ENCODE assay signal across 5 fruit fly cellular contexts in the genomic region with DNA sequence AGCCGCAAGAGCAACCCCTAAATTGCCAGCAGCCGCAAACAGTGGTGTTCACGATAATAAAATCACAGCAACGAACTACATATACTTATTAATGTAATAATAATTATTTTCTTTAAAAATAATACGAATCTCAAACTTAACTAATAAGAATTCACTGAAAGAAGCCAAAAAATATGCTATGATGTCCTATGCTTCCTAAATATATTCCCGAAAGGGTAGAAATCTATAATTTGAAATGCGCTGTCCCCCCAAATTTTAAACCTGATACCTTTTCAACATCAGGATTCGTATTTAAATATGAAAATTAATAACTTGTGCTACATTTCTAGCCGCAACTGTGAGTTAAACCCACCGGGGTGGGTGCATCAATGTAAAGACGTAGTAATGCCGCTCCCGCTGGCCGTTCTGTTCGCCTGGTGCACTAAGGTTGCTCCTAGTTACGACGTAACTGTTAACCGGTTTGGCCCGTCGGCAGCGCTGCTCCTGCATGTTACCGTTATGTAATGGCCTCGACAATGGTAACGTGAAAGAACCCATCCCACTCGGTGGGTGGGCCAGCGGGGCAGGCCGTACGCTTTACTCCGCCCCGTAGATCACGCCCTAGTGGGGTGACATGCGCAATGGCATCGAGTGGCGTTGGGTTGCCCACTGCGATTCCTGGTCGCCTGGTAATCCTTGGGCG.
TF ChIP-seq lines count a peak whose summit lies in the region.

No protein-coding gene starts in this region.

- no peak for TF ChIP-seq CTCF in whole organism, embryonic (GFP tag; optimal IDR thresholded peaks at IDR 0.05; lab: Kevin White, UChicago)

TF ChIP-seq in whole organism, adult, 20 proteins besides CTCF, POLR2A, EP300 and RAD21 (continues in another document):
- TF ChIP-seq cic (GFP tag; optimal IDR thresholded peaks at IDR 0.05; lab: Kevin White, UChicago) (no peak), Mnt (GFP tag; optimal IDR thresholded peaks at IDR 0.05; lab: Kevin White, UChicago) (no peak), cnc (optimal IDR thresholded peaks at IDR 0.05; lab: Kevin White, UChicago) (no peak), CG1620 (GFP tag; optimal IDR thresholded peaks at IDR 0.05; lab: Kevin White, UChicago) (no peak), tj (GFP tag; optimal IDR thresholded peaks at IDR 0.05; lab: Kevin White, UChicago) (no peak), kay (GFP tag; lab: Kevin White, UChicago; ENCODE audit: borderline replicate concordance) (no peak), Hr96 (GFP tag; optimal IDR thresholded peaks at IDR 0.05; lab: Kevin White, UChicago) (peak; percentile 6), Crg-1 (GFP tag; optimal IDR thresholded peaks at IDR 0.05; lab: Kevin White, UChicago) (no peak), bab1 (GFP tag; optimal IDR thresholded peaks at IDR 0.05; lab: Kevin White, UChicago) (no peak), CG11617 (GFP tag; optimal IDR thresholded peaks at IDR 0.05; lab: Kevin White, UChicago) (peak; percentile 38), CG12768 (GFP tag; optimal IDR thresholded peaks at IDR 0.05; lab: Kevin White, UChicago) (peak; percentile 69), CG14711 (tag; optimal IDR thresholded peaks at IDR 0.05; lab: Kevin White, UChicago) (peak; percentile 50), toe (GFP tag; optimal IDR thresholded peaks at IDR 0.05; lab: Kevin White, UChicago) (peak; percentile 44), ovo (GFP tag; optimal IDR thresholded peaks at IDR 0.05; lab: Kevin White, UChicago) (no peak), Clk (GFP tag; optimal IDR thresholded peaks at IDR 0.05; lab: Kevin White, UChicago) (peak; percentile 13), pad (GFP tag; optimal IDR thresholded peaks at IDR 0.05; lab: Kevin White, UChicago) (no peak), CG5204 (GFP tag; optimal IDR thresholded peaks at IDR 0.05; lab: Kevin White, UChicago) (peak; percentile 54)

TF ChIP-seq in whole organism, embryonic, 481 proteins besides CTCF, POLR2A, EP300 and RAD21 (continues in another document):
- TF ChIP-seq gro (GFP tag; optimal IDR thresholded peaks at IDR 0.05; lab: Kevin White, UChicago): no peak
- peak; percentile 5 for TF ChIP-seq D (optimal IDR thresholded peaks at IDR 0.05; lab: Kevin White, UChicago)
- peak; percentile 84 for TF ChIP-seq D (GFP tag; optimal IDR thresholded peaks at IDR 0.05; lab: Kevin White, UChicago)
- peak; percentile 76 for TF ChIP-seq CG6683 (GFP tag; optimal IDR thresholded peaks at IDR 0.05; lab: Kevin White, UChicago)
- TF ChIP-seq pum (GFP tag; optimal IDR thresholded peaks at IDR 0.05; lab: Kevin White, UChicago): peak; percentile 26
- TF ChIP-seq CG8388 (GFP tag; optimal IDR thresholded peaks at IDR 0.05; lab: Kevin White, UChicago): peak; percentile 87
- peak; percentile 65 for TF ChIP-seq CG5180 (GFP tag; optimal IDR thresholded peaks at IDR 0.05; lab: Kevin White, UChicago)
- TF ChIP-seq Neu2 (GFP tag; optimal IDR thresholded peaks at IDR 0.05; lab: Kevin White, UChicago; ENCODE audit: borderline replicate concordance): no peak
- no peak for TF ChIP-seq Dip2 (GFP tag; IDR thresholded peaks at IDR 0.05; lab: Robert Waterston, UW)
- TF ChIP-seq CG9727 (GFP tag; optimal IDR thresholded peaks at IDR 0.05; lab: Kevin White, UChicago): peak; percentile 96
- TF ChIP-seq Sox100B (GFP tag; optimal IDR thresholded peaks at IDR 0.05; lab: Kevin White, UChicago): peak; percentile 90
- TF ChIP-seq CoRest (tag; optimal IDR thresholded peaks at IDR 0.05; lab: Kevin White, UChicago): peak; percentile 91
- peak; percentile 83 for TF ChIP-seq CG30431 (GFP tag; optimal IDR thresholded peaks at IDR 0.05; lab: Kevin White, UChicago)
- TF ChIP-seq CG14441 (GFP tag; IDR thresholded peaks at IDR 0.05; lab: Robert Waterston, UW): peak; percentile 64
- TF ChIP-seq NfI (GFP tag; optimal IDR thresholded peaks at IDR 0.05; lab: Kevin White, UChicago): peak; percentile 82
- peak; percentile 82 for TF ChIP-seq CG4424 (GFP tag; optimal IDR thresholded peaks at IDR 0.05; lab: Kevin White, UChicago)

TF ChIP-seq in whole organism, prepupa, 60 proteins besides CTCF, POLR2A, EP300 and RAD21 (continues in another document):
- peak; percentile 33 for TF ChIP-seq fd59A (GFP tag; optimal IDR thresholded peaks at IDR 0.05; lab: Kevin White, UChicago)
- peak; percentile 50 for TF ChIP-seq OdsH (GFP tag; optimal IDR thresholded peaks at IDR 0.05; lab: Kevin White, UChicago)
- peak; percentile 21 for TF ChIP-seq CG3919 (GFP tag; optimal IDR thresholded peaks at IDR 0.05; lab: Kevin White, UChicago)
- peak; percentile 37 for TF ChIP-seq CG15336 (GFP tag; IDR thresholded peaks at IDR 0.05; lab: Robert Waterston, UW)
- TF ChIP-seq Blimp-1 (GFP tag; optimal IDR thresholded peaks at IDR 0.05; lab: Kevin White, UChicago): peak; percentile 20
- peak; percentile 19 for TF ChIP-seq CG9139 (GFP tag; optimal IDR thresholded peaks at IDR 0.05; lab: Kevin White, UChicago)
- TF ChIP-seq Eip78C (GFP tag; lab: Kevin White, UChicago): peak; percentile 88
- peak; percentile 61 for TF ChIP-seq spab (GFP tag; optimal IDR thresholded peaks at IDR 0.05; lab: Kevin White, UChicago)
- no peak for TF ChIP-seq pdm3 (GFP tag; optimal IDR thresholded peaks at IDR 0.05; lab: Kevin White, UChicago)
- TF ChIP-seq CG3032 (tag; optimal IDR thresholded peaks at IDR 0.05; lab: Kevin White, UChicago): no peak
- no peak for TF ChIP-seq esn (GFP tag; optimal IDR thresholded peaks at IDR 0.05; lab: Kevin White, UChicago)
- no peak for TF ChIP-seq Eip93F (GFP tag; optimal IDR thresholded peaks at IDR 0.05; lab: Kevin White, UChicago)
- peak; percentile 43 for TF ChIP-seq Smox (GFP tag; optimal IDR thresholded peaks at IDR 0.05; lab: Kevin White, UChicago)
- peak; percentile 12 for TF ChIP-seq Sox14 (GFP tag; optimal IDR thresholded peaks at IDR 0.05; lab: Kevin White, UChicago)
- peak; percentile 3 for TF ChIP-seq dac (GFP tag; optimal IDR thresholded peaks at IDR 0.05; lab: Kevin White, UChicago)
- peak; percentile 22 for TF ChIP-seq CG1621 (tag; optimal IDR thresholded peaks at IDR 0.05; lab: Kevin White, UChicago)
- peak; percentile 64 for TF ChIP-seq vri (GFP tag; optimal IDR thresholded peaks at IDR 0.05; lab: Kevin White, UChicago)
- TF ChIP-seq Hr38 (GFP tag; optimal IDR thresholded peaks at IDR 0.05; lab: Kevin White, UChicago): no peak

TF ChIP-seq in whole organism, pupa, 21 proteins besides CTCF, POLR2A, EP300 and RAD21:
- TF ChIP-seq EcR (GFP tag; optimal IDR thresholded peaks at IDR 0.05; lab: Kevin White, UChicago) (no peak), CG34367 (tag; optimal IDR thresholded peaks at IDR 0.05; lab: Kevin White, UChicago) (peak; percentile 33), Pif1B (GFP tag; optimal IDR thresholded peaks at IDR 0.05; lab: Kevin White, UChicago) (peak; percentile 1), CG8159 (tag; optimal IDR thresholded peaks at IDR 0.05; lab: Kevin White, UChicago) (peak; percentile 82), CG13204 (GFP tag; optimal IDR thresholded peaks at IDR 0.05; lab: Kevin White, UChicago) (peak; percentile 79), CG4496 (GFP tag; IDR thresholded peaks at IDR 0.05; lab: Robert Waterston, UW) (no peak), CG9948 (tag; optimal IDR thresholded peaks at IDR 0.05; lab: Kevin White, UChicago) (no peak), CG17806 (tag; optimal IDR thresholded peaks at IDR 0.05; lab: Kevin White, UChicago) (peak; percentile 61), Snoo (tag; optimal IDR thresholded peaks at IDR 0.05; lab: Kevin White, UChicago) (no peak), CG8301 (tag; optimal IDR thresholded peaks at IDR 0.05; lab: Kevin White, UChicago) (no peak), Ets98B (GFP tag; IDR thresholded peaks at IDR 0.05; lab: Robert Waterston, UW) (no peak), CG10348 (GFP tag; IDR thresholded peaks at IDR 0.05; lab: Robert Waterston, UW) (no peak), Pif1A (GFP tag; optimal IDR thresholded peaks at IDR 0.05; lab: Kevin White, UChicago) (peak; percentile 31), D1 (tag; optimal IDR thresholded peaks at IDR 0.05; lab: Kevin White, UChicago) (no peak), CG14655 (GFP tag; optimal IDR thresholded peaks at IDR 0.05; lab: Kevin White, UChicago) (peak; percentile 73), CG15710 (tag; optimal IDR thresholded peaks at IDR 0.05; lab: Kevin White, UChicago) (peak; percentile 72)

TF ChIP-seq in whole organism, wandering third instar larva, 38 proteins besides CTCF, POLR2A, EP300 and RAD21:
- TF ChIP-seq CG32264 (GFP tag; optimal IDR thresholded peaks at IDR 0.05; lab: Kevin White, UChicago): no peak
- peak; percentile 51 for TF ChIP-seq dmrt93B (GFP tag; optimal IDR thresholded peaks at IDR 0.05; lab: Kevin White, UChicago)
- TF ChIP-seq Rel (GFP tag; optimal IDR thresholded peaks at IDR 0.05; lab: Kevin White, UChicago): no peak
- TF ChIP-seq Rel (tag; optimal IDR thresholded peaks at IDR 0.05; lab: Kevin White, UChicago): peak; percentile 14
- TF ChIP-seq Sp1 (GFP tag; optimal IDR thresholded peaks at IDR 0.05; lab: Kevin White, UChicago): peak; percentile 78
- TF ChIP-seq dsf (GFP tag; optimal IDR thresholded peaks at IDR 0.05; lab: Kevin White, UChicago; ENCODE audit: borderline replicate concordance): no peak
- TF ChIP-seq rgr (GFP tag; optimal IDR thresholded peaks at IDR 0.05; lab: Kevin White, UChicago): peak; percentile 33
- TF ChIP-seq foxo (GFP tag; optimal IDR thresholded peaks at IDR 0.05; lab: Kevin White, UChicago): peak in 1 of 2 experiments; percentile 37
- peak; percentile 26 for TF ChIP-seq CG9705 (GFP tag; optimal IDR thresholded peaks at IDR 0.05; lab: Kevin White, UChicago)
- no peak for TF ChIP-seq Abd-B (GFP tag; optimal IDR thresholded peaks at IDR 0.05; lab: Kevin White, UChicago)
- TF ChIP-seq Myc (optimal IDR thresholded peaks at IDR 0.05; lab: Kevin White, UChicago): no peak
- peak; percentile 71 for TF ChIP-seq HLH106 (tag; optimal IDR thresholded peaks at IDR 0.05; lab: Kevin White, UChicago)
- TF ChIP-seq sv (GFP tag; optimal IDR thresholded peaks at IDR 0.05; lab: Kevin White, UChicago): no peak
- no peak for TF ChIP-seq Vsx2 (GFP tag; optimal IDR thresholded peaks at IDR 0.05; lab: Kevin White, UChicago; ENCODE audit: partially characterized antibody)
- peak; percentile 4 for TF ChIP-seq Dif (GFP tag; optimal IDR thresholded peaks at IDR 0.05; lab: Kevin White, UChicago; ENCODE audit: partially characterized antibody)
- no peak for TF ChIP-seq fru (GFP tag; optimal IDR thresholded peaks at IDR 0.05; lab: Kevin White, UChicago)
- peak; percentile 57 for TF ChIP-seq psq (GFP tag; optimal IDR thresholded peaks at IDR 0.05; lab: Kevin White, UChicago)
- TF ChIP-seq h (GFP tag; optimal IDR thresholded peaks at IDR 0.05; lab: Kevin White, UChicago): peak; percentile 33
- peak; percentile 25 for TF ChIP-seq woc (GFP tag; optimal IDR thresholded peaks at IDR 0.05; lab: Kevin White, UChicago)
- TF ChIP-seq lola (GFP tag; optimal IDR thresholded peaks at IDR 0.05; lab: Kevin White, UChicago): no peak
- TF ChIP-seq brk (GFP tag; optimal IDR thresholded peaks at IDR 0.05; lab: Kevin White, UChicago): no peak
- peak; percentile 22 for TF ChIP-seq OdsH (GFP tag; optimal IDR thresholded peaks at IDR 0.05; lab: Kevin White, UChicago)
- TF ChIP-seq usp (GFP tag; optimal IDR thresholded peaks at IDR 0.05; lab: Kevin White, UChicago): no peak
- TF ChIP-seq Hr78 (GFP tag; optimal IDR thresholded peaks at IDR 0.05; lab: Kevin White, UChicago): no peak
TF ChIP-seq in whole organism, wandering third instar larva: peak in this region for 12.
